Fruit fly (Drosophila melanogaster) whole organism: ENCODE data around the gene Syx17.

Experiments
- CG8478 ChIP-seq: fragments of >200 bp; optimal IDR thresholded peaks from 2 replicates; lab custom pipeline; 2018; ENCODE audit warnings: inconsistent platforms
- EcR ChIP-seq, 2 experiments: fragments of >200 bp; optimal IDR thresholded peaks; 2 replicates each; lab custom pipeline; 2017; ENCODE audit warnings: missing biosample characterization in 2 of 2, missing genetic modification characterization in 2 of 2, missing genetic modification reagents in 2 of 2
- pan ChIP-seq: fragments of >200 bp; optimal IDR thresholded peaks from 2 replicates; lab custom pipeline; 2017
- psq ChIP-seq: fragments of >200 bp; optimal IDR thresholded peaks from 2 replicates; lab custom pipeline; 2017
- usp ChIP-seq: fragments of >200 bp; optimal IDR thresholded peaks from 2 replicates; lab custom pipeline; 2017; ENCODE audit warnings: missing biosample characterization, missing genetic modification characterization, mixed read lengths

DNA sequence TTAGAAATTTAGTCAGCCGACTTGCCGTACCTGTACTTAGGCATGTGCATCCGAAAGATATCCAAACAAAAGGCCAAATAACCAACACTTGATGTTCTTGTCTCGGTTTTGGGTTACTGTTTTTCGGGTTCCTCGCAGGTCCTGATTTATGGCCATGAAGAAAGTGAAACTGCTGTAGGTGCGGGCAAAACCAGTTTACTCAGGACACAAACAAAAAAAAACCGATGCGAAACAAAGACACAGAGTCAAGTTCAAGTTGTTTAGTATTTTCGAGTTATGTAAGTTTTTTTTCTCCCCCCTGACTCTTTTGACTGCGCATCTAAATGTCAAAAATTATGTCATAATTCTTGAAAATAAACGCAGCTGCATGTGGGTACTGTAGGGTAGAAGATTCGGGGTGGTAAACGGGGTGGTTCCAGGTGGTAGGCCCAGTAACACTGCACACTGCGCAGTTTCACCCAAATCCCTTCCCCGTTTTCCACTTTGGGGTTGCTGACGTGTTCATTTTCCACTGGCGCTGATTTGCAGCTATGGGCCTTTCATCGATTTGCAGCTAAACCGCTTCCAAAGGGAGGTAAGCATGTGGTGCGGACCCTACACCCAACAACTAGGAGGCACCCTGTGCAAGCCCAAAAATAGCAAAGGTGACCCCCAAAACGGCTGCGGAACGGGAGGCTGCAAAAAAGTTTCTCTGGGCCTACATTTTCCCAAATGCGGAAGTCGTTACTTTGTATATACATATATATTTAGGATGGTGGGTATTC lies 6.0 kb downstream of the Syx17 start:
- TF ChIP-seq usp (GFP tag; lab: Kevin White, UChicago), result no peak
- TF ChIP-seq pan (lab: Kevin White, UChicago), result no peak
- TF ChIP-seq CG8478 (lab: Kevin White, UChicago), result no peak
- no peak for TF ChIP-seq EcR (GFP tag; optimal IDR thresholded peaks at IDR 0.05; lab: Kevin White, UChicago)
- TF ChIP-seq psq (lab: Kevin White, UChicago), result no peak
